Worm (Caenorhabditis elegans): ENCODE data around the gene nas-22.
A peak's percentile ranks its signal among the peaks of the same experiment; 100 is the strongest.

nas-22 gene

DNA sequence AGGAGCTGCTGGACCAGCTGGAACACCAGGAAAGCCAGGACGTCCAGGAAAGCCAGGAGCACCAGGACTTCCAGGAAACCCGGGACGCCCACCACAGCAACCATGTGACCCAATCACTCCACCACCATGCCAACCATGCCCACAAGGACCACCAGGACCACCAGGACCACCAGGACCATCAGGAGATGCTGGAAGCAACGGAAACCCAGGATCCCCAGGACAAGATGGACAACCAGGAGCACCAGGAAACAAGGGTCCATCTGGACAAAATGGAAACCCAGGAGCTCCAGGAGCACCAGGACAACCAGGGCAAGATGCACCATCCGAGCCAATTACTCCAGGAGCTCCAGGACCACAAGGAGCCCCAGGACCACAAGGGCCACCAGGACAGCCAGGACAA, 9.9 kb downstream of the nas-22 start:
- TF ChIP-seq lin-54 (GFP tag; optimal IDR thresholded peaks at IDR 0.05) (no peak), zfh-2 (GFP tag; conservative IDR thresholded peaks at IDR 0.05) (peak; percentile 65), tbx-9 (tag; optimal IDR thresholded peaks at IDR 0.05; ENCODE audit: borderline replicate concordance) (no peak), nhr-27 (tag; optimal IDR thresholded peaks at IDR 0.05) (no peak), hmg-20 (GFP tag; IDR thresholded peaks at IDR 0.05) (0 out of 2 replicates have a peak, but pooled peaks have one; percentile 6), mel-28 (tag; optimal IDR thresholded peaks at IDR 0.05; ENCODE audit: borderline replicate concordance) (no peak), egrh-3 (GFP tag; IDR thresholded peaks at IDR 0.05) (peak; percentile 62; the same call in 1 of the 2 replicates), madf-8 (GFP tag; conservative IDR thresholded peaks at IDR 0.05) (no peak), ceh-79 (tag; optimal IDR thresholded peaks at IDR 0.05) (no peak)

DNA sequence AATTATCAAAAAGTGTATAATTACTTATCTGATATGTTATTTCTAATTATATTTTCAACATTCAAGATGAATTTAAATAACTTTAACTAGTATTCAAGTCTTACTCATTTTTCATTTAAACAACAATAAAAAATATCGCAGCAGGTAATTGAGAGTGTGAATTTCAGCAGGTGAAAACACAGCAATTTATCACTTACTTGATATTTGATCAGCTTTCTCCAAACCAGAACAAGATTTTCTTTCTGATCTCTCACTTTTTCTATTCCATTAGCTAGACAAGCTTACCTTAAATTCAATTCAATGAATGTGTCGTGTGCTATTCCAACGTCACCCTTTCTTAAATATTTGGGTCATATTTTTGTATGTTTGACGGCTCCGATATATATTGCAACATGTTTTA, 11.1 kb downstream of the nas-22 start, which contains the start of gene srh-1:
srh-1 (plus strand) TSS at position 301 of the 400 bp plus-strand sequence.
- no peak for TF ChIP-seq nhr-90 (tag; optimal IDR thresholded peaks at IDR 0.05)
- no peak for TF ChIP-seq F33H1.4 (GFP tag; IDR thresholded peaks at IDR 0.05)
- TF ChIP-seq cebp-2 (GFP tag; IDR thresholded peaks at IDR 0.05), result no peak
- no peak for TF ChIP-seq dpl-1 (GFP tag; optimal IDR thresholded peaks at IDR 0.05)
- no peak for TF ChIP-seq Y67H2A.10 (GFP tag; conservative IDR thresholded peaks at IDR 0.05)
- TF ChIP-seq sptf-2 (GFP tag; optimal IDR thresholded peaks at IDR 0.05), result no peak
- no peak for TF ChIP-seq lin-54 (GFP tag; optimal IDR thresholded peaks at IDR 0.05)
- TF ChIP-seq hsf-1 (GFP tag; IDR thresholded peaks at IDR 0.05), result no peak
- TF ChIP-seq nfya-1 (tag; optimal IDR thresholded peaks at IDR 0.05; ENCODE audit: borderline replicate concordance, insufficient read depth), result no peak
- no peak for TF ChIP-seq tbx-9 (tag; optimal IDR thresholded peaks at IDR 0.05; ENCODE audit: borderline replicate concordance)

DNA sequence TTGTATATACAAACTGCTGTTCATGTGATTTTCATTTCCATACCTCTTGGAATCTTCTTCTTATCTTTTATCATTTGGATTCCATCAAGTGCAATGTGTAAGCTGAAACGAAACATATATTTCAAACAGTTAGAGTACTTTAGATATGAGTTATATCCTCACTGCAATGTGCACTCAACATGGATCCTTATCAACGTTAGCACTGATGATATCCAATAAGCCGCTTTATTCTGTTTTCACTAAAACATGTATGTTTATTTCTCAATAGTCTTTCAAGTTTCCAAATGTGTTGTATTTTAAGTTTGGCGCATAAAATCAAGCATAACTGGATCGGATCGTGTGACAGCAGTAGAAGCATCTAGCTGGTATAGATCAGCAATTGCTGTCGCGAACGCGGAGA, 12.2 kb downstream of the nas-22 start, which contains the start of gene T11F9.10:
T11F9.10 (plus strand) TSS at position 301 of the 400 bp plus-strand sequence.
- TF ChIP-seq T07F8.4 (tag; optimal IDR thresholded peaks at IDR 0.05) (no peak), madf-3 (GFP tag; IDR thresholded peaks at IDR 0.05) (no peak)

DNA sequence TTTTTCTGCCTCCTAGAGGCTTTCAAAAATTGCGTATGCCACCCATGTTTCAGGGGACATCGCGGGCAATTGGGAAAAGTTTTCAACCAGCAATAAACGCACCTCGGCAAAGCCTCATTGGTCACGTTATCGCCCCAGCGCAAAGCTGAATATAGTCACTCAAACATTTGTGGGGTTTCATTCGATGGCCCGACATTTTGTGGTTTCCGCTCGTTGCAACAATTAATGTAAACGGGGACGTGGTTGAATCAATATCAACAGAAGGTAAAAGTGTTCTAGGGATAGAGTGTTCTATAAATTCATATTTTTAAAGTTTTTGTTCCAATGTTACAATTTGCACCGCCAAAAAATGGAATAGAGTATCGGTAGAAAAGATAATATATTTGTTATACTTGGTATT, 13.8 kb downstream of the nas-22 start:
- no peak for TF ChIP-seq snpc-4 (GFP tag; optimal IDR thresholded peaks at IDR 0.05)
- TF ChIP-seq snpc-4 (tag; optimal IDR thresholded peaks at IDR 0.05), result peak in 3 of 4 experiments; percentile 2 to 83 (median 70)
- no peak for TF ChIP-seq pha-4 (tag; optimal IDR thresholded peaks at IDR 0.05)
- TF ChIP-seq snpc-1.1 (tag; optimal IDR thresholded peaks at IDR 0.05; ENCODE audit: insufficient read depth), result peak; percentile 66

DNA sequence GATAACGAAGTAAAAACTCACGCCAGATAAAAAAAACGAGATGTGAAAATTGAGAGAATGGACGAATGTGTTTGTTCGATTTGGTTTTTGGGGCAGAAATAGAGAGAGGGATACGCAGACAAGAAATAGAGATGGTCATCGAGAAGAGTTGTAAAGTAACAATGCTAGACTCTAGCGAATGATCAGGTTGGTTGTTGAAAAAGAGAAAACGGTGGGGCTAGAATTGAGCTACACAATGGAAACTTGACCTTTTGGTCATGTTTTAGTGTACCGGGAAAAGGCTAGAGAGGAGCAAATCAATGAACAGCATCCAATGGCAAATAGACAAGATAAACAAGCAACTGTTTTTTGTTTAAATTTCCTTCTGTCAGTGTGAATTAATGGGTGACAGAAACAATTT, 15.9 kb downstream of the nas-22 start, which contains the start of gene dhs-19:
dhs-19 (minus strand) TSS at position 101 of the 400 bp plus-strand sequence.
- TF ChIP-seq K11D2.4 (GFP tag; IDR thresholded peaks at IDR 0.05), result no peak
- TF ChIP-seq egl-18 (GFP tag; IDR thresholded peaks at IDR 0.05), result no peak
- TF ChIP-seq bed-1 (GFP tag; IDR thresholded peaks at IDR 0.05), result no peak
- no peak for TF ChIP-seq K12H6.12 (tag; optimal IDR thresholded peaks at IDR 0.05)
- no peak for TF ChIP-seq cebp-2 (GFP tag; IDR thresholded peaks at IDR 0.05)
- no peak for TF ChIP-seq aptf-2 (GFP tag; conservative IDR thresholded peaks at IDR 0.05)
- no peak for TF ChIP-seq F33H1.4 (GFP tag; IDR thresholded peaks at IDR 0.05)
- TF ChIP-seq atf-7 (tag; optimal IDR thresholded peaks at IDR 0.05), result no peak
- TF ChIP-seq sea-2 (GFP tag; IDR thresholded peaks at IDR 0.05), result no peak
- no peak for TF ChIP-seq madf-6 (GFP tag; IDR thresholded peaks at IDR 0.05)
- TF ChIP-seq him-1 (tag; optimal IDR thresholded peaks at IDR 0.05), result no peak
- no peak for TF ChIP-seq hrde-1 (tag; optimal IDR thresholded peaks at IDR 0.05; ENCODE audit: borderline replicate concordance)
- TF ChIP-seq snpc-4 (GFP tag; optimal IDR thresholded peaks at IDR 0.05), result no peak
- TF ChIP-seq snpc-4 (tag; optimal IDR thresholded peaks at IDR 0.05), result no peak
- no peak for TF ChIP-seq T26A5.8 (tag; optimal IDR thresholded peaks at IDR 0.05)
